Fruit fly (Drosophila melanogaster): ENCODE results near the gene RFeSP.

dm6 chr2L:1575604-1576003 is 38.4 kb downstream of the RFeSP start:
- TF ChIP-seq Hr38 (GFP tag; optimal IDR thresholded peaks at IDR 0.05) (no peak), svp (GFP tag) (peak; percentile 82), Hr39 (GFP tag; optimal IDR thresholded peaks at IDR 0.05) (peak; percentile 82), topi (GFP tag; optimal IDR thresholded peaks at IDR 0.05) (peak; percentile 79), fd85E (GFP tag; optimal IDR thresholded peaks at IDR 0.05) (no peak), Sox102F (GFP tag; optimal IDR thresholded peaks at IDR 0.05) (peak; percentile 36), Sox15 (GFP tag; optimal IDR thresholded peaks at IDR 0.05) (peak; percentile 62), CG11902 (GFP tag; optimal IDR thresholded peaks at IDR 0.05) (peak; percentile 51), CG9139 (GFP tag; optimal IDR thresholded peaks at IDR 0.05) (peak; percentile 38), ss (GFP tag; optimal IDR thresholded peaks at IDR 0.05) (peak; percentile 23 to 65), CG8119 (GFP tag; IDR thresholded peaks at IDR 0.05) (peak; percentile 83), Sox14 (GFP tag; optimal IDR thresholded peaks at IDR 0.05) (peak; percentile 74)

Measured in whole organism, prepupa.